Worm (Caenorhabditis elegans): ENCODE data around the gene C09E7.7.

C09E7.7 gene

DNA sequence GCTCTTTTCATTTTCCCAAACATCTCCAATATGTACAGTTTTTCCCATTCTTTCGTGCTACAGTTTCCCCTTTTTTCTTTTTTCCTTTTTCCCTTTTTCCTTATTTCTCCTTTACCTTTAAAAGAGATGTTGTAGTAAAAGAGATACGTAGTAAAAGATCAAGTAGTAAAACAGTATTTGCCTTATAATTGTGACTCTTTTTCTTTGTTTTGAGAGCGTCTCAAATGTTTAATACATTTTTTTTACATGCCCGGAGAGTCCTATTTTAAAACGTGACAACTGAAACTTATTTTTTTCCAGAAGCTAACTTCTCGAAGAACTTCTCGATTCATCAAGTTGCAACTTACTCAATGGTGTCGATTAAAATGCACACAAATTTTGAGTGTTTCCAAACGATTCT is 43.2 kb downstream of the C09E7.7 start, which contains the start of gene F23F12.12:
Gene F23F12.12 (plus strand): TSS at position 301 of the 400 bp plus-strand sequence.
- TF ChIP-seq ref-1 (GFP tag; conservative IDR thresholded peaks at IDR 0.05) (no peak), klf-2 (GFP tag; conservative IDR thresholded peaks at IDR 0.05) (no peak), flt-1 (GFP tag; IDR thresholded peaks at IDR 0.05) (no peak), ztf-23 (GFP tag; IDR thresholded peaks at IDR 0.05) (no peak), ztf-29 (GFP tag; IDR thresholded peaks at IDR 0.05) (no peak), tab-1 (GFP tag; IDR thresholded peaks at IDR 0.05) (no peak), cog-1 (tag; optimal IDR thresholded peaks at IDR 0.05) (no peak), med-1 (GFP tag; optimal IDR thresholded peaks at IDR 0.05; ENCODE audit: insufficient read depth) (no peak), T22C8.4 (GFP tag; IDR thresholded peaks at IDR 0.05) (no peak)

DNA sequence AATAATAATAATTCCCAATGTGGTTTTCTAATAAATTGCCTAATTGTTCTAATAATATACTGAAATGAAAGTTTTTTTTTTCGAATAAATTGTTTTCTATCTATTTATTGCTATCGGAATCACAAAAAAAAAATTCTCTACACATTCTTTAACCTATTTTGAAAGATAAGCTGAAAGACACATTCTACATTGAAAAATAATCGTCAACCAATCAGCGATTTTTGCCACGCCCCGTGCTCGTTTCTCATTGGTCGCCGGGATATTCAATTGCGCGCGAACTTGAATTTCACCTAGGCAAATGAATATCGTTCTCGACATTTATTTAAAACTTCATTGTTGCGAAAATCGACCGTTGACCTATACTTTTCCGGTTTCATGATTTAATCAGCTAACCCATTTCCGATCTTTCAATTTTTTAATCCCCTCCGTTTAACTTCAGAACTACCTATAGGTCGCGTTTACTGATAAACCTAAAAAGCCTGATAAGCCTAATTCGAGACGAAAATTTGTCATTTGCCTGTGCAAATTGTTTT is 50.9 kb downstream of the C09E7.7 start, which contains the start of gene F23F12.3:
Gene F23F12.3 (plus strand): TSS at position 483 of the 533 bp plus-strand sequence.
- TF ChIP-seq T22C8.4 (GFP tag; IDR thresholded peaks at IDR 0.05) (no peak), ref-1 (GFP tag; conservative IDR thresholded peaks at IDR 0.05) (no peak), med-1 (GFP tag; optimal IDR thresholded peaks at IDR 0.05; ENCODE audit: insufficient read depth) (no peak), ztf-29 (GFP tag; IDR thresholded peaks at IDR 0.05) (no peak), tab-1 (GFP tag; IDR thresholded peaks at IDR 0.05) (no peak), ztf-23 (GFP tag; IDR thresholded peaks at IDR 0.05) (no peak), klf-2 (GFP tag; conservative IDR thresholded peaks at IDR 0.05) (no peak), flt-1 (GFP tag; IDR thresholded peaks at IDR 0.05) (no peak), cog-1 (tag; optimal IDR thresholded peaks at IDR 0.05) (no peak)

DNA sequence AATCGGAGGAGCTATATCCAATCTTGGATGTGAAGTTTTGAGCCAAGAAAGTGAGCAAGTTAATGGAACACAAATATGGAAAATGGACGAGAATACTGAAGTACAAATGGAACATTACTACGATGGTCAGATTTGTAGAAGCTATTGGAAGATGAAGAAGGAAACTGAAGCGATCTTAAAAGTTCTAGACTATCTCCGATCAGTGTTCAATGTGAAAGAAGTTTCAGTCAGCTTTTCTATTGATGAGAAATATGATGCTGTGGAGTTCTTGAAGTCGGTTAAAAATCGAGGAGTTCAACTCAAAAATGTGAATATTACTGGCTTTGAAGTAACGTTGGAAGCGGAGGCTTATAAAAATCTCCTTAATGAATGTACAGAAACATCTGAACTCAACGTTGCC is 51.9 kb downstream of the C09E7.7 start:
- no peak for TF ChIP-seq med-1 (GFP tag; optimal IDR thresholded peaks at IDR 0.05; ENCODE audit: insufficient read depth)
- no peak for TF ChIP-seq ztf-29 (GFP tag; IDR thresholded peaks at IDR 0.05)

DNA sequence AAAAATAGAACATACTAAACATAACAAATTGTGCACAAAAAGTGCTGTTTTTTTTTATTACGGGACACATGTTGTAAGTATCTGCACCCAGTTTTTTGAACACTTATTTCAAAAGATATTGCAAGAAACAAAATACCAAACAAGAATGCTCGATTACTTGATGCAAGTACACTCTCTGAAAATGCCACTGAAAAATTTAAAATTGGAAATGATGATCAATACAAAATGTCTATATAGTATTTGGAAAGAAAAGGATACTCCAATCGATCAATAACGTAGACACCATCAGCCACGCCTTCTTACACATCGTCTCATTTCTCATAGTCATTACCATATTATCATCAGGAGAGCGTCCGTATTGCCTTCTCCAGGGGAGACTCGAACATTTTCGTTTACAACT is 52.9 kb downstream of the C09E7.7 start, which contains the start of gene sdz-15:
Gene sdz-15 (plus strand): TSS at position 301 of the 400 bp plus-strand sequence.
- no peak for TF ChIP-seq flt-1 (GFP tag; IDR thresholded peaks at IDR 0.05)
- TF ChIP-seq ref-1 (GFP tag; conservative IDR thresholded peaks at IDR 0.05), result no peak
- no peak for TF ChIP-seq klf-2 (GFP tag; conservative IDR thresholded peaks at IDR 0.05)
- TF ChIP-seq tab-1 (GFP tag; IDR thresholded peaks at IDR 0.05), result no peak
- no peak for TF ChIP-seq med-1 (GFP tag; optimal IDR thresholded peaks at IDR 0.05; ENCODE audit: insufficient read depth)
- TF ChIP-seq T22C8.4 (GFP tag; IDR thresholded peaks at IDR 0.05), result no peak
- TF ChIP-seq ztf-29 (GFP tag; IDR thresholded peaks at IDR 0.05), result no peak
- no peak for TF ChIP-seq cog-1 (tag; optimal IDR thresholded peaks at IDR 0.05)
- TF ChIP-seq ztf-23 (GFP tag; IDR thresholded peaks at IDR 0.05), result no peak

All from whole organism, midembryonic.